Fruit fly (Drosophila melanogaster) whole organism, pupa: ENCODE results near the gene Cbp80.

Experiments used
- CG12605 ChIP-seq: fragments of 200-800 bp; sonication (Bioruptor generic); IDR thresholded peaks from 2 replicates; pipeline ENCODE4 v1.3.6; 2022; ENCODE audit warnings: missing biosample characterization, missing genetic modification characterization
- CG13204 ChIP-seq: fragments of 200-800 bp; sonication (Bioruptor generic); optimal IDR thresholded peaks from 2 replicates; lab custom pipeline; 2018; ENCODE audit warnings: missing biosample characterization, mild to moderate bottlenecking, missing genetic modification characterization, moderate library complexity
- CG15710 ChIP-seq: fragments of 200-800 bp; sonication (Bioruptor generic); optimal IDR thresholded peaks from 2 replicates; lab custom pipeline; 2018; ENCODE audit warnings: missing biosample characterization, mild to moderate bottlenecking, missing genetic modification characterization, moderate library complexity
- CG34367 ChIP-seq: fragments of 200-800 bp; sonication (Bioruptor generic); optimal IDR thresholded peaks from 2 replicates; lab custom pipeline; 2018; ENCODE audit warnings: missing biosample characterization, mild to moderate bottlenecking, missing genetic modification characterization
- CG8159 ChIP-seq: fragments of 200-800 bp; sonication (Bioruptor generic); optimal IDR thresholded peaks from 3 replicates; lab custom pipeline; 2018; ENCODE audit warnings: missing biosample characterization, mild to moderate bottlenecking, missing genetic modification characterization, moderate library complexity
- CG9948 ChIP-seq: fragments of 200-800 bp; sonication (Bioruptor generic); optimal IDR thresholded peaks from 2 replicates; lab custom pipeline; 2018; ENCODE audit warnings: missing biosample characterization, mild to moderate bottlenecking, missing genetic modification characterization, moderate library complexity
- D1 ChIP-seq: fragments of 200-800 bp; sonication (Bioruptor generic); optimal IDR thresholded peaks from 2 replicates; lab custom pipeline; 2018; ENCODE audit warnings: missing biosample characterization, mild to moderate bottlenecking, missing genetic modification characterization, moderate library complexity
- EcR ChIP-seq: fragments of 200-800 bp; sonication (Bioruptor generic); optimal IDR thresholded peaks from 3 replicates; lab custom pipeline; 2019; ENCODE audit warnings: missing biosample characterization, missing genetic modification characterization, mild to moderate bottlenecking, moderate library complexity, missing genetic modification reagents
- Snoo ChIP-seq: fragments of 200-800 bp; sonication (Bioruptor generic); optimal IDR thresholded peaks from 3 replicates; lab custom pipeline; 2017; ENCODE audit warnings: missing biosample characterization, mild to moderate bottlenecking, missing genetic modification characterization, inconsistent platforms
- fd96Ca ChIP-seq: fragments of 200-800 bp; sonication (Bioruptor generic); IDR thresholded peaks from 3 replicates; pipeline ENCODE4 v1.3.6; 2022; ENCODE audit warnings: missing biosample characterization, missing genetic modification characterization
- gl ChIP-seq: fragments of 200-800 bp; sonication (Bioruptor generic); optimal IDR thresholded peaks from 2 replicates; lab custom pipeline; 2018; ENCODE audit warnings: missing biosample characterization, mild to moderate bottlenecking, missing genetic modification characterization
- rn ChIP-seq: fragments of 200-800 bp; sonication (Bioruptor generic); IDR thresholded peaks from 2 replicates; pipeline ENCODE4 v1.3.6; 2022; ENCODE audit warnings: missing biosample characterization, missing genetic modification characterization

dm6 chrX:4605313-4605712 lies 44.5 kb upstream of the Cbp80 start:
- TF ChIP-seq D1 (no peak), CG15710 (tag; lab: Kevin White, UChicago) (no peak), CG9948 (tag; lab: Kevin White, UChicago) (no peak), CG12605 (no peak), Snoo (tag; lab: Kevin White, UChicago) (no peak), gl (tag; lab: Kevin White, UChicago) (no peak), CG13204 (GFP tag; lab: Kevin White, UChicago) (no peak), EcR (GFP tag; lab: Kevin White, UChicago) (no peak), fd96Ca (GFP tag; lab: Robert Waterston, UW) (no peak), CG8159 (no peak), rn (GFP tag; lab: Robert Waterston, UW) (no peak), CG34367 (no peak)
